Fruit fly (Drosophila melanogaster) S2 (cell line): ENCODE measurements around the gene Pits.

Experiments used
- CG8478 ChIP-seq: fragments of >200 bp; optimal IDR thresholded peaks from 2 replicates; lab custom pipeline; 2018
- CTCF ChIP-seq, 2 experiments: fragments of >200 bp; optimal IDR thresholded peaks; 2 replicates each; lab custom pipeline; 2018

DNA sequence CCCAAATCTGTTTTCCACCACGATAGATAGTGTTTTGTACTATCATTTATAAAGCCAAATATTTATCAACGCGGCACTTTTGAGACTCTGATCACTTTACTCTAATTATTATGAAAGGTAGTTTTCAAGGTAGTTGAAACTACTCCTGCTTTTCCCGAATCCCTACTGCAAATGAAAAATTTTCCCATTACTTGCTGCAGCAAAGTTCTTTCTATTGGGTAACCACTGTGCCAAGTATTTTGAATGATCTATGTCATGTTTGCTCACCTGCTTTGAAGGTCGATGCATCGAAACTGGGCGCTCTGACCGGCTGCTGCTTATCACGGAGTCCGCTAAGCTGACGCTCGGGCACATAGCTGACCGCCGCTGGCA lies 1.7 kb downstream of the Pits start:
- TF ChIP-seq CTCF (optimal IDR thresholded peaks at IDR 0.05; lab: Kevin White, UChicago) (no peak), CG8478 (lab: Kevin White, UChicago) (no peak)
